Fruit fly (Drosophila melanogaster): Measurements from ENCODE around the gene CG11964.
A peak's percentile ranks its signal among the peaks of the same experiment; 100 is the strongest.

CG11964 gene

dm6 chr3R:8927817-8928625 lies 16.8 kb downstream of the CG11964 start (continued):
- TF ChIP-seq pho (GFP tag; optimal IDR thresholded peaks at IDR 0.05) (peak; percentile 67), Dref (GFP tag; IDR thresholded peaks at IDR 0.05) (no peak), Blimp-1 (GFP tag; optimal IDR thresholded peaks at IDR 0.05) (peak; percentile 81), CG15601 (tag; optimal IDR thresholded peaks at IDR 0.05) (peak; percentile 71), Six4 (GFP tag; optimal IDR thresholded peaks at IDR 0.05) (peak; percentile 77), CG3995 (GFP tag; optimal IDR thresholded peaks at IDR 0.05) (no peak), lab (GFP tag; optimal IDR thresholded peaks at IDR 0.05) (peak; percentile 83), org-1 (GFP tag; optimal IDR thresholded peaks at IDR 0.05) (peak; percentile 69), fru (optimal IDR thresholded peaks at IDR 0.05) (no peak), slp2 (GFP tag; optimal IDR thresholded peaks at IDR 0.05) (peak; percentile 63), gcm (GFP tag; optimal IDR thresholded peaks at IDR 0.05) (peak; percentile 67), z (GFP tag; IDR thresholded peaks at IDR 0.05) (no peak), CG10366 (GFP tag; IDR thresholded peaks at IDR 0.05) (peak; percentile 21; the same call in 1 of the 2 replicates), unc-4 (GFP tag; IDR thresholded peaks at IDR 0.05; ENCODE audit: partially characterized antibody) (no peak), HLH4C (GFP tag; IDR thresholded peaks at IDR 0.05; ENCODE audit: partially characterized antibody) (no peak), Elba2 (GFP tag; optimal IDR thresholded peaks at IDR 0.05) (peak; percentile 35), CG16779 (GFP tag; IDR thresholded peaks at IDR 0.05) (0 out of 2 replicates have a peak, but pooled peaks have one; percentile 30), CG43689 (GFP tag; IDR thresholded peaks at IDR 0.05) (no peak), CG17385 (GFP tag; optimal IDR thresholded peaks at IDR 0.05) (peak; percentile 70), Hand (GFP tag; optimal IDR thresholded peaks at IDR 0.05) (peak; percentile 3), yki (optimal IDR thresholded peaks at IDR 0.05) (no peak), ap (GFP tag; IDR thresholded peaks at IDR 0.05) (0 out of 2 replicates have a peak, but pooled peaks have one; percentile 24), eyg (GFP tag; optimal IDR thresholded peaks at IDR 0.05) (no peak), Gug (GFP tag; IDR thresholded peaks at IDR 0.05) (peak; percentile 73; the same call in 2 of the 4 replicates), pum (GFP tag; optimal IDR thresholded peaks at IDR 0.05) (peak; percentile 65), trem (tag; optimal IDR thresholded peaks at IDR 0.05) (peak; percentile 85), tin (GFP tag; optimal IDR thresholded peaks at IDR 0.05) (peak; percentile 73), Bteb2 (GFP tag; optimal IDR thresholded peaks at IDR 0.05) (peak; percentile 46), Dip3 (GFP tag; optimal IDR thresholded peaks at IDR 0.05) (peak; percentile 36), CG4854 (GFP tag; optimal IDR thresholded peaks at IDR 0.05) (peak; percentile 61), cad (GFP tag; optimal IDR thresholded peaks at IDR 0.05) (no peak), CG9727 (GFP tag; optimal IDR thresholded peaks at IDR 0.05) (peak; percentile 86), klu (GFP tag; IDR thresholded peaks at IDR 0.05) (no peak), CG13424 (tag; optimal IDR thresholded peaks at IDR 0.05) (peak; percentile 73), tio (GFP tag; optimal IDR thresholded peaks at IDR 0.05) (peak; percentile 74), sob (GFP tag; IDR thresholded peaks at IDR 0.05) (peak; percentile 50; the same call in 1 of the 2 replicates), CG15514 (GFP tag; optimal IDR thresholded peaks at IDR 0.05) (peak; percentile 48), CG1792 (GFP tag; optimal IDR thresholded peaks at IDR 0.05) (peak; percentile 7), Neu2 (GFP tag; optimal IDR thresholded peaks at IDR 0.05; ENCODE audit: borderline replicate concordance) (peak; percentile 61), CG10565 (GFP tag; optimal IDR thresholded peaks at IDR 0.05) (no peak), Dbx (GFP tag; IDR thresholded peaks at IDR 0.05) (no peak), ssp (GFP tag; IDR thresholded peaks at IDR 0.05) (peak; percentile 60), odd (GFP tag; optimal IDR thresholded peaks at IDR 0.05) (peak; percentile 50), CG7556 (GFP tag; optimal IDR thresholded peaks at IDR 0.05) (peak; percentile 76), nau (GFP tag; optimal IDR thresholded peaks at IDR 0.05) (peak; percentile 44), bsh (GFP tag; optimal IDR thresholded peaks at IDR 0.05) (peak; percentile 68 to 81), CG10431 (GFP tag; optimal IDR thresholded peaks at IDR 0.05) (peak; percentile 44), CG12744 (GFP tag; optimal IDR thresholded peaks at IDR 0.05) (no peak), Atf-2 (GFP tag; optimal IDR thresholded peaks at IDR 0.05) (peak; percentile 83), CG4360 (GFP tag; IDR thresholded peaks at IDR 0.05) (peak; percentile 82)

All from whole organism, embryonic.